Fruit fly (Drosophila melanogaster) whole organism, embryonic: ENCODE data around the gene Cdc37.

Source experiments
- Adf1 ChIP-seq: fragments of 200-800 bp; sonication (Bioruptor generic); IDR thresholded peaks from 2 replicates; pipeline ENCODE4 v1.3.6; 2022; ENCODE audit warnings: missing biosample characterization, missing genetic modification characterization
- Atf6 ChIP-seq: fragments of 200-800 bp; sonication (Bioruptor generic); IDR thresholded peaks from 2 replicates; pipeline ENCODE4 v1.3.6; 2022; ENCODE audit warnings: missing biosample characterization, missing genetic modification characterization
- CG10431 ChIP-seq: fragments of 200-800 bp; sonication (Bioruptor generic); optimal IDR thresholded peaks from 3 replicates; lab custom pipeline; 2018; ENCODE audit warnings: missing biosample characterization, mild to moderate bottlenecking, missing genetic modification characterization
- CG11695 ChIP-seq: fragments of 200-800 bp; sonication (Bioruptor generic); IDR thresholded peaks from 3 replicates; pipeline ENCODE4 v1.3.6; 2022; ENCODE audit warnings: missing biosample characterization, missing genetic modification characterization
- CG1602 ChIP-seq: fragments of 200-800 bp; sonication (Bioruptor generic); optimal IDR thresholded peaks from 3 replicates; lab custom pipeline; 2016; ENCODE audit warnings: missing biosample characterization, missing genetic modification characterization
- CG17385 ChIP-seq: fragments of 200-800 bp; sonication (Bioruptor generic); optimal IDR thresholded peaks from 3 replicates; lab custom pipeline; 2018; ENCODE audit warnings: missing biosample characterization, mild to moderate bottlenecking, missing genetic modification characterization
- CG17912 ChIP-seq: fragments of 200-800 bp; sonication (Bioruptor generic); optimal IDR thresholded peaks from 2 replicates; lab custom pipeline; 2018; ENCODE audit warnings: missing biosample characterization, mild to moderate bottlenecking, missing genetic modification characterization
- CG1792 ChIP-seq: fragments of 200-800 bp; sonication (Bioruptor generic); optimal IDR thresholded peaks from 2 replicates; lab custom pipeline; 2016; ENCODE audit warnings: missing biosample characterization, missing genetic modification characterization
- CG31365 ChIP-seq: fragments of 200-800 bp; sonication (Bioruptor generic); optimal IDR thresholded peaks from 2 replicates; lab custom pipeline; 2018; ENCODE audit warnings: missing biosample characterization, mild to moderate bottlenecking, missing genetic modification characterization
- CG43689 ChIP-seq: fragments of 200-800 bp; sonication (Bioruptor generic); IDR thresholded peaks from 2 replicates; pipeline ENCODE4 v1.3.6; 2022; ENCODE audit warnings: missing biosample characterization, missing genetic modification characterization
- CG6254 ChIP-seq: fragments of 200-800 bp; sonication (Bioruptor generic); optimal IDR thresholded peaks from 3 replicates; lab custom pipeline; 2017; ENCODE audit warnings: mild to moderate bottlenecking, missing biosample characterization, missing genetic modification reagents, missing genetic modification characterization
- CG6654 ChIP-seq: fragments of 200-800 bp; sonication (Bioruptor generic); optimal IDR thresholded peaks from 2 replicates; lab custom pipeline; 2017; ENCODE audit warnings: missing biosample characterization, mild to moderate bottlenecking, missing genetic modification characterization
- CG8765 ChIP-seq: fragments of 200-800 bp; sonication (Bioruptor generic); IDR thresholded peaks from 2 replicates; pipeline ENCODE4 v1.3.6; 2022; ENCODE audit warnings: missing biosample characterization, missing genetic modification characterization
- Deaf1 ChIP-seq: fragments of 200-800 bp; optimal IDR thresholded peaks from 3 replicates; lab custom pipeline; 2019; ENCODE audit warnings: missing biosample characterization, mild to moderate bottlenecking, missing genetic modification characterization, moderate library complexity
- Dek ChIP-seq: fragments of 200-800 bp; sonication (Bioruptor generic); optimal IDR thresholded peaks from 3 replicates; lab custom pipeline; 2019; ENCODE audit warnings: missing biosample characterization, mild to moderate bottlenecking, missing genetic modification characterization, moderate library complexity
- Dip2 ChIP-seq: fragments of 200-800 bp; sonication (Bioruptor generic); IDR thresholded peaks from 2 replicates; pipeline ENCODE4 v1.3.6; 2022; ENCODE audit warnings: missing biosample characterization, missing genetic modification characterization
- Drgx ChIP-seq: fragments of 200-800 bp; sonication (Bioruptor generic); IDR thresholded peaks from 2 replicates; pipeline ENCODE4 v1.3.6; 2022; ENCODE audit warnings: missing biosample characterization, missing genetic modification characterization
- Eip74EF ChIP-seq, 2 experiments: fragments of 200-800 bp in 1 of 2; fragments of >200 bp in 1 of 2; sonication (Bioruptor generic) in 1 of 2; optimal IDR thresholded peaks; 2 replicates each; lab custom pipeline; 2017 to 2019; ENCODE audit warnings: missing biosample characterization in 2 of 2, missing genetic modification characterization in 2 of 2, mild to moderate bottlenecking in 1 of 2, moderate library complexity in 1 of 2
- Mad ChIP-seq: fragments of 200-800 bp; sonication (Bioruptor generic); optimal IDR thresholded peaks from 2 replicates; lab custom pipeline; 2016; ENCODE audit warnings: missing biosample characterization, missing genetic modification characterization
- Pdp1 ChIP-seq, 2 experiments: fragments of 200-800 bp; sonication (Bioruptor generic); optimal IDR thresholded peaks; 3 replicates each; lab custom pipeline; 2016; ENCODE audit warnings: missing biosample characterization in 2 of 2, missing genetic modification characterization in 2 of 2, mild to moderate bottlenecking in 1 of 2, moderate library complexity in 1 of 2
- Xrp1 ChIP-seq: fragments of 200-800 bp; sonication (Bioruptor generic); IDR thresholded peaks from 2 replicates; pipeline ENCODE4 v1.3.6; 2022; ENCODE audit warnings: missing biosample characterization, missing genetic modification characterization
- bbx ChIP-seq: fragments of 200-800 bp; sonication (Bioruptor generic); IDR thresholded peaks from 2 replicates; pipeline ENCODE4 v1.3.6; 2022; ENCODE audit warnings: missing biosample characterization, missing genetic modification characterization; ENCODE audit not compliant: partially characterized antibody
- btn ChIP-seq: fragments of 200-800 bp; sonication (Bioruptor generic); optimal IDR thresholded peaks from 2 replicates; lab custom pipeline; 2016; ENCODE audit warnings: missing biosample characterization, missing genetic modification characterization
- cas ChIP-seq: fragments of 200-800 bp; sonication (Bioruptor generic); IDR thresholded peaks from 2 replicates; pipeline ENCODE4 v1.3.6; 2022; ENCODE audit warnings: missing biosample characterization, missing genetic modification characterization
- corto ChIP-seq: fragments of 200-800 bp; sonication (Bioruptor generic); optimal IDR thresholded peaks from 2 replicates; lab custom pipeline; 2016; ENCODE audit warnings: missing biosample characterization, mild to moderate bottlenecking, missing genetic modification characterization, moderate library complexity
- disco-r ChIP-seq: fragments of 200-800 bp; sonication (Bioruptor generic); optimal IDR thresholded peaks from 2 replicates; lab custom pipeline; 2016; ENCODE audit warnings: missing biosample characterization, missing genetic modification characterization
- hbn ChIP-seq: fragments of 200-800 bp; sonication (Bioruptor generic); IDR thresholded peaks from 2 replicates; pipeline ENCODE4 v1.3.6; 2022; ENCODE audit warnings: missing biosample characterization, missing genetic modification characterization; ENCODE audit not compliant: partially characterized antibody
- lilli ChIP-seq: fragments of 200-800 bp; sonication (Bioruptor generic); optimal IDR thresholded peaks from 3 replicates; lab custom pipeline; 2016; ENCODE audit warnings: missing biosample characterization, missing genetic modification characterization
- pfk ChIP-seq: fragments of 200-800 bp; sonication (Bioruptor generic); optimal IDR thresholded peaks from 2 replicates; lab custom pipeline; 2018; ENCODE audit warnings: missing biosample characterization, mild to moderate bottlenecking, missing genetic modification characterization, moderate library complexity
- pho ChIP-seq: fragments of 200-800 bp; sonication (Bioruptor generic); optimal IDR thresholded peaks from 2 replicates; lab custom pipeline; 2016; ENCODE audit warnings: missing biosample characterization, missing genetic modification characterization
- prd ChIP-seq, 3 experiments: fragments of >200 bp in 2 of 3; fragments of 200-800 bp in 1 of 3; sonication (Bioruptor generic) in 1 of 3; optimal IDR thresholded peaks in 2 of 3; IDR thresholded peaks in 1 of 3; 2 replicates in 2 of 3; 3 replicates in 1 of 3; pipeline versions ENCODE4 v1.3.6 to Lab custom; 2017 to 2022; ENCODE audit warnings: missing biosample characterization in 1 of 3, missing genetic modification characterization in 1 of 3
- slbo ChIP-seq: fragments of 200-800 bp; sonication (Bioruptor generic); IDR thresholded peaks from 2 replicates; pipeline ENCODE4 v1.3.6; 2022; ENCODE audit warnings: missing biosample characterization, missing genetic modification characterization
- sr ChIP-seq: fragments of 200-800 bp; sonication (Bioruptor generic); IDR thresholded peaks from 3 replicates; pipeline ENCODE4 v1.3.6; 2022; ENCODE audit warnings: missing biosample characterization, missing genetic modification characterization
- tin ChIP-seq: fragments of 200-800 bp; sonication (Bioruptor generic); optimal IDR thresholded peaks from 3 replicates; lab custom pipeline; 2016; ENCODE audit warnings: missing biosample characterization, missing genetic modification characterization
- tna ChIP-seq: fragments of 200-800 bp; sonication (Bioruptor generic); IDR thresholded peaks from 2 replicates; pipeline ENCODE4 v1.3.6; 2022; ENCODE audit warnings: missing biosample characterization, missing genetic modification characterization; ENCODE audit not compliant: partially characterized antibody

Cdc37 gene

dm6 chr3L:1831753-1832268 is 36.6 kb downstream of the Cdc37 start, which contains the start of gene Cpr62Ba (continued):
- TF ChIP-seq CG17385 (GFP tag; lab: Kevin White, UChicago) (no peak), Pdp1 (GFP tag; optimal IDR thresholded peaks at IDR 0.05; lab: Kevin White, UChicago) (peak in 1 of 2 experiments; percentile 33), Eip74EF (GFP tag; optimal IDR thresholded peaks at IDR 0.05; lab: Kevin White, UChicago) (peak in 1 of 2 experiments; percentile 76), Dip2 (GFP tag; lab: Robert Waterston, UW) (no peak), CG8765 (GFP tag; lab: Robert Waterston, UW) (no peak), Atf6 (GFP tag; lab: Robert Waterston, UW) (no peak), bbx (GFP tag; lab: Robert Waterston, UW) (no peak), tna (no peak), CG1792 (GFP tag; lab: Kevin White, UChicago) (no peak), CG17912 (GFP tag; lab: Kevin White, UChicago) (no peak), CG6654 (GFP tag; lab: Kevin White, UChicago) (no peak), corto (no peak), Xrp1 (no peak), pho (GFP tag; lab: Kevin White, UChicago) (no peak)

dm6 chr3L:1835064-1835463 is 39.9 kb downstream of the Cdc37 start, which contains the start of gene Cpr62Bb:
Cpr62Bb (minus strand) TSS chr3L:1835164.
- peak; percentile 10; the same call in 1 of the 2 replicates for TF ChIP-seq Adf1 (GFP tag; lab: Robert Waterston, UW)
- no peak for TF ChIP-seq CG31365 (tag; lab: Kevin White, UChicago)

- TF ChIP-seq Deaf1 (tag; lab: Kevin White, UChicago) (peak; percentile 80), CG43689 (no peak)
These were observed 46.8 kb downstream of the Cdc37 start, which contains the start of gene Cpr62Bc for dm6 chr3L:1841984-1842383. Cpr62Bc (minus strand) TSS chr3L:1842084.

- TF ChIP-seq Drgx, result peak; percentile 86
- TF ChIP-seq CG6254 (GFP tag; lab: Kevin White, UChicago), result no peak
- no peak for TF ChIP-seq prd (optimal IDR thresholded peaks at IDR 0.05; lab: Kevin White, UChicago)
- 0 out of 3 replicates have a peak, but pooled peaks have one; percentile 8 for TF ChIP-seq prd (GFP tag; IDR thresholded peaks at IDR 0.05; lab: Robert Waterston, UW)
- no peak for TF ChIP-seq lilli (GFP tag; lab: Kevin White, UChicago)
- TF ChIP-seq tin (GFP tag; lab: Kevin White, UChicago), result no peak
- no peak for TF ChIP-seq disco-r
- no peak for TF ChIP-seq Mad
- TF ChIP-seq cas, result no peak
- TF ChIP-seq Dek (tag; lab: Kevin White, UChicago), result no peak
- TF ChIP-seq btn (GFP tag; lab: Kevin White, UChicago), result no peak
- TF ChIP-seq slbo (GFP tag; lab: Robert Waterston, UW), result 0 out of 2 replicates have a peak, but pooled peaks have one; percentile 14
- TF ChIP-seq CG11695, result no peak
- no peak for TF ChIP-seq hbn (GFP tag; lab: Robert Waterston, UW)
- TF ChIP-seq CG1602, result no peak
- TF ChIP-seq CG10431, result no peak
- no peak for TF ChIP-seq sr (GFP tag; lab: Robert Waterston, UW)
- no peak for TF ChIP-seq pfk
These were observed 49.4 kb downstream of the Cdc37 start for dm6 chr3L:1844600-1844999.
